Fruit fly (Drosophila melanogaster) whole organism, embryonic: ENCODE results near the gene Evi5.

Source experiments
- BEAF-32 ChIP-seq: fragments of 200-800 bp; sonication (Bioruptor generic); optimal IDR thresholded peaks from 3 replicates; lab custom pipeline; 2017; ENCODE audit warnings: missing biosample characterization, missing genetic modification characterization, mild to moderate bottlenecking, moderate library complexity, missing genetic modification reagents
- Bdp1 ChIP-seq: fragments of 200-800 bp; sonication (Bioruptor generic); optimal IDR thresholded peaks from 3 replicates; lab custom pipeline; 2016; ENCODE audit warnings: missing biosample characterization, missing genetic modification characterization
- CG10267 ChIP-seq: fragments of 200-800 bp; sonication (Bioruptor generic); optimal IDR thresholded peaks from 2 replicates; lab custom pipeline; 2018; ENCODE audit warnings: missing biosample characterization, mild to moderate bottlenecking, missing genetic modification characterization, moderate library complexity
- CG10979 ChIP-seq: fragments of 200-800 bp; sonication (Bioruptor generic); optimal IDR thresholded peaks from 2 replicates; lab custom pipeline; 2018; ENCODE audit warnings: missing biosample characterization, mild to moderate bottlenecking, missing genetic modification characterization, moderate library complexity
- CG11093 ChIP-seq: fragments of 200-800 bp; sonication (Bioruptor generic); IDR thresholded peaks from 3 replicates; pipeline ENCODE4 v1.3.6; 2022; ENCODE audit warnings: missing biosample characterization, missing genetic modification characterization
- CG13775 ChIP-seq: fragments of 200-800 bp; sonication (Bioruptor generic); optimal IDR thresholded peaks from 3 replicates; lab custom pipeline; 2017; ENCODE audit warnings: missing biosample characterization, mild to moderate bottlenecking, missing genetic modification characterization
- CG14710 ChIP-seq: fragments of 200-800 bp; sonication (Bioruptor generic); optimal IDR thresholded peaks from 3 replicates; lab custom pipeline; 2019; ENCODE audit warnings: missing biosample characterization, mild to moderate bottlenecking, missing genetic modification characterization, moderate library complexity
- CG14965 ChIP-seq: fragments of 200-800 bp; sonication (Bioruptor generic); optimal IDR thresholded peaks from 2 replicates; lab custom pipeline; 2016; ENCODE audit warnings: missing biosample characterization, missing genetic modification characterization, borderline replicate concordance
- CG1529 ChIP-seq: fragments of 200-800 bp; sonication (Bioruptor generic); optimal IDR thresholded peaks from 3 replicates; lab custom pipeline; 2018; ENCODE audit warnings: missing biosample characterization, missing genetic modification characterization
- CG15696 ChIP-seq: fragments of 200-800 bp; sonication (Bioruptor generic); optimal IDR thresholded peaks from 2 replicates; lab custom pipeline; 2019; ENCODE audit warnings: missing biosample characterization, mild to moderate bottlenecking, missing genetic modification characterization, moderate library complexity
- CG1603 ChIP-seq: fragments of 200-800 bp; sonication (Bioruptor generic); optimal IDR thresholded peaks from 2 replicates; lab custom pipeline; 2019; ENCODE audit warnings: missing biosample characterization, mild to moderate bottlenecking, missing genetic modification characterization, moderate library complexity
- CG17385 ChIP-seq: fragments of 200-800 bp; sonication (Bioruptor generic); optimal IDR thresholded peaks from 3 replicates; lab custom pipeline; 2018; ENCODE audit warnings: missing biosample characterization, mild to moderate bottlenecking, missing genetic modification characterization
- CG18619 ChIP-seq: fragments of 200-800 bp; sonication (Bioruptor generic); optimal IDR thresholded peaks from 3 replicates; lab custom pipeline; 2017; ENCODE audit warnings: missing biosample characterization, mild to moderate bottlenecking, missing genetic modification characterization
- CG2116 ChIP-seq: fragments of 200-800 bp; sonication (Bioruptor generic); optimal IDR thresholded peaks from 3 replicates; lab custom pipeline; 2018; ENCODE audit warnings: missing biosample characterization, mild to moderate bottlenecking, missing genetic modification characterization
- CG2875 ChIP-seq: fragments of 200-800 bp; sonication (Bioruptor generic); optimal IDR thresholded peaks from 2 replicates; lab custom pipeline; 2017; ENCODE audit warnings: missing biosample characterization, mild to moderate bottlenecking, missing genetic modification characterization, missing genetic modification reagents
- CG31365 ChIP-seq: fragments of 200-800 bp; sonication (Bioruptor generic); optimal IDR thresholded peaks from 2 replicates; lab custom pipeline; 2018; ENCODE audit warnings: missing biosample characterization, mild to moderate bottlenecking, missing genetic modification characterization
- CG31441 ChIP-seq: fragments of 200-800 bp; sonication (Bioruptor generic); IDR thresholded peaks from 2 replicates; pipeline ENCODE4 v1.3.6; 2022; ENCODE audit warnings: missing biosample characterization, missing genetic modification characterization
- CG6854 ChIP-seq: fragments of 200-800 bp; sonication (Bioruptor generic); optimal IDR thresholded peaks from 3 replicates; lab custom pipeline; 2017; ENCODE audit warnings: missing biosample characterization, mild to moderate bottlenecking, missing genetic modification characterization
- CG9727 ChIP-seq: fragments of 200-800 bp; sonication (Bioruptor generic); optimal IDR thresholded peaks from 3 replicates; lab custom pipeline; 2017; ENCODE audit warnings: missing biosample characterization, mild to moderate bottlenecking, missing genetic modification characterization
- D19B ChIP-seq: fragments of 200-800 bp; sonication (Bioruptor generic); optimal IDR thresholded peaks from 2 replicates; lab custom pipeline; 2017; ENCODE audit warnings: missing biosample characterization, mild to moderate bottlenecking, missing genetic modification characterization
- Dad ChIP-seq: fragments of 200-800 bp; sonication (Bioruptor generic); optimal IDR thresholded peaks from 3 replicates; lab custom pipeline; 2016; ENCODE audit warnings: missing biosample characterization, missing genetic modification characterization
- Dfd ChIP-seq, 2 experiments: fragments of >200 bp; optimal IDR thresholded peaks; 2 replicates each; lab custom pipeline; 2017; ENCODE audit warnings: missing biosample characterization in 2 of 2, missing genetic modification characterization in 2 of 2
- Dp ChIP-seq: fragments of 200-800 bp; sonication (Bioruptor generic); optimal IDR thresholded peaks from 2 replicates; lab custom pipeline; 2018; ENCODE audit warnings: missing biosample characterization, mild to moderate bottlenecking, missing genetic modification characterization, moderate library complexity
- Dref ChIP-seq: fragments of 200-800 bp; sonication (Bioruptor generic); IDR thresholded peaks from 2 replicates; pipeline ENCODE4 v1.3.6; 2022; ENCODE audit warnings: missing biosample characterization, missing genetic modification characterization
- Drgx ChIP-seq: fragments of 200-800 bp; sonication (Bioruptor generic); IDR thresholded peaks from 2 replicates; pipeline ENCODE4 v1.3.6; 2022; ENCODE audit warnings: missing biosample characterization, missing genetic modification characterization
- Fer1 ChIP-seq: fragments of 200-800 bp; sonication (Bioruptor generic); optimal IDR thresholded peaks from 2 replicates; lab custom pipeline; 2017; ENCODE audit warnings: missing biosample characterization, mild to moderate bottlenecking, missing genetic modification characterization
- HLH3B ChIP-seq: fragments of 200-800 bp; sonication (Bioruptor generic); IDR thresholded peaks from 2 replicates; pipeline ENCODE4 v1.3.6; 2022; ENCODE audit warnings: missing biosample characterization, missing genetic modification characterization
- Lhr ChIP-seq: fragments of 200-800 bp; sonication (Bioruptor generic); optimal IDR thresholded peaks from 3 replicates; lab custom pipeline; 2017; ENCODE audit warnings: mild to moderate bottlenecking, missing biosample characterization, missing genetic modification reagents, missing genetic modification characterization
- MBD-R2 ChIP-seq: fragments of 200-800 bp; sonication (Bioruptor generic); IDR thresholded peaks from 2 replicates; pipeline ENCODE4 v1.3.6; 2022; ENCODE audit warnings: missing biosample characterization, missing genetic modification characterization
- Mes4 ChIP-seq: fragments of 200-800 bp; sonication (Bioruptor generic); optimal IDR thresholded peaks from 2 replicates; lab custom pipeline; 2016; ENCODE audit warnings: missing biosample characterization, missing genetic modification characterization
- Mrtf ChIP-seq: fragments of 200-800 bp; sonication (Bioruptor generic); IDR thresholded peaks from 3 replicates; pipeline ENCODE4 v1.3.6; 2022; ENCODE audit warnings: missing biosample characterization, missing genetic modification characterization
- Myb ChIP-seq: fragments of 200-800 bp; sonication (Bioruptor generic); optimal IDR thresholded peaks from 2 replicates; lab custom pipeline; 2016; ENCODE audit warnings: missing biosample characterization, missing genetic modification characterization
- Neu2 ChIP-seq: fragments of 200-800 bp; sonication (Bioruptor generic); optimal IDR thresholded peaks from 3 replicates; lab custom pipeline; 2016; ENCODE audit warnings: missing biosample characterization, missing genetic modification characterization, borderline replicate concordance
- Ptx1 ChIP-seq: fragments of 200-800 bp; sonication (Bioruptor generic); IDR thresholded peaks from 2 replicates; pipeline ENCODE4 v1.3.6; 2022; ENCODE audit warnings: missing biosample characterization, missing genetic modification characterization
- Ravus ChIP-seq: fragments of 200-800 bp; sonication (Bioruptor generic); IDR thresholded peaks from 2 replicates; pipeline ENCODE4 v1.3.6; 2022; ENCODE audit warnings: missing biosample characterization, missing genetic modification characterization
- Side ChIP-seq: fragments of 200-800 bp; sonication (Bioruptor generic); optimal IDR thresholded peaks from 2 replicates; lab custom pipeline; 2016; ENCODE audit warnings: missing biosample characterization, missing genetic modification characterization
- Spps ChIP-seq: fragments of 200-800 bp; sonication (Bioruptor generic); optimal IDR thresholded peaks from 2 replicates; lab custom pipeline; 2018; ENCODE audit warnings: missing biosample characterization, mild to moderate bottlenecking, missing genetic modification characterization
- amos ChIP-seq: fragments of 200-800 bp; sonication (Bioruptor generic); IDR thresholded peaks from 2 replicates; pipeline ENCODE4 v1.3.6; 2022; ENCODE audit warnings: missing biosample characterization, missing genetic modification characterization; ENCODE audit not compliant: partially characterized antibody
- bbx ChIP-seq: fragments of 200-800 bp; sonication (Bioruptor generic); IDR thresholded peaks from 2 replicates; pipeline ENCODE4 v1.3.6; 2022; ENCODE audit warnings: missing biosample characterization, missing genetic modification characterization; ENCODE audit not compliant: partially characterized antibody
- fru ChIP-seq: fragments of >200 bp; optimal IDR thresholded peaks from 2 replicates; lab custom pipeline; 2017
- gro ChIP-seq: fragments of 200-800 bp; sonication (Bioruptor generic); optimal IDR thresholded peaks from 2 replicates; lab custom pipeline; 2016; ENCODE audit warnings: missing biosample characterization, missing genetic modification characterization
- nmo ChIP-seq: fragments of 200-800 bp; sonication (Bioruptor generic); optimal IDR thresholded peaks from 2 replicates; lab custom pipeline; 2018; ENCODE audit warnings: missing biosample characterization, mild to moderate bottlenecking, missing genetic modification characterization, moderate library complexity
- otp ChIP-seq: fragments of 200-800 bp; sonication (Bioruptor generic); IDR thresholded peaks from 3 replicates; pipeline ENCODE4, ENCODE4 v1.3.6; 2022; ENCODE audit warnings: missing biosample characterization, missing genetic modification characterization
- pfk ChIP-seq: fragments of 200-800 bp; sonication (Bioruptor generic); optimal IDR thresholded peaks from 2 replicates; lab custom pipeline; 2018; ENCODE audit warnings: missing biosample characterization, mild to moderate bottlenecking, missing genetic modification characterization, moderate library complexity
- pzg ChIP-seq: fragments of 200-800 bp; sonication (Bioruptor generic); optimal IDR thresholded peaks from 3 replicates; lab custom pipeline; 2018; ENCODE audit warnings: missing biosample characterization, mild to moderate bottlenecking, missing genetic modification characterization, moderate library complexity
- seq ChIP-seq: fragments of 200-800 bp; sonication (Bioruptor generic); IDR thresholded peaks from 2 replicates; pipeline ENCODE4 v1.3.6; 2022; ENCODE audit warnings: missing biosample characterization, missing genetic modification characterization
- sob ChIP-seq: fragments of 200-800 bp; sonication (Bioruptor generic); IDR thresholded peaks from 2 replicates; pipeline ENCODE4 v1.3.6; 2022; ENCODE audit warnings: missing biosample characterization, missing genetic modification characterization
- sug ChIP-seq: fragments of 200-800 bp; optimal IDR thresholded peaks from 2 replicates; lab custom pipeline; 2019; ENCODE audit warnings: missing biosample characterization, mild to moderate bottlenecking, missing genetic modification characterization, moderate library complexity
- wek ChIP-seq: fragments of 200-800 bp; sonication (Bioruptor generic); optimal IDR thresholded peaks from 3 replicates; lab custom pipeline; 2018; ENCODE audit warnings: missing biosample characterization, mild to moderate bottlenecking, missing genetic modification characterization, moderate library complexity
- zf30C ChIP-seq: fragments of 200-800 bp; sonication (Bioruptor generic); optimal IDR thresholded peaks from 3 replicates; lab custom pipeline; 2018; ENCODE audit warnings: missing biosample characterization, mild to moderate bottlenecking, missing genetic modification characterization

Evi5 gene

dm6 chrX:11494731-11495277, 40.6 kb upstream of the Evi5 start (continued):
- no peak for TF ChIP-seq amos (GFP tag; lab: Robert Waterston, UW)
- TF ChIP-seq seq (GFP tag; lab: Robert Waterston, UW): peak; percentile 28; the same call in 1 of the 2 replicates
- TF ChIP-seq CG10979 (tag; lab: Kevin White, UChicago): peak; percentile 91
- TF ChIP-seq Ptx1 (GFP tag; lab: Robert Waterston, UW): peak; percentile 57
- no peak for TF ChIP-seq Dfd (GFP tag; optimal IDR thresholded peaks at IDR 0.05; lab: Kevin White, UChicago)
- TF ChIP-seq CG14965 (GFP tag; lab: Kevin White, UChicago): no peak
- TF ChIP-seq CG18619 (GFP tag; lab: Kevin White, UChicago): peak; percentile 61
- TF ChIP-seq nmo: peak; percentile 87
- peak; percentile 9 for TF ChIP-seq Myb (GFP tag; lab: Kevin White, UChicago)
- TF ChIP-seq bbx (GFP tag; lab: Robert Waterston, UW): no peak
- TF ChIP-seq sob (GFP tag; lab: Robert Waterston, UW): peak; percentile 37; the same call in 1 of the 2 replicates
- TF ChIP-seq Drgx (GFP tag; lab: Robert Waterston, UW): peak; percentile 75
- no peak for TF ChIP-seq zf30C
- no peak for TF ChIP-seq fru
- TF ChIP-seq pfk (GFP tag; lab: Kevin White, UChicago): no peak
- TF ChIP-seq CG1529 (GFP tag; lab: Kevin White, UChicago): peak; percentile 86
- TF ChIP-seq CG2875: peak; percentile 80
- no peak for TF ChIP-seq wek
- TF ChIP-seq pzg (GFP tag; lab: Kevin White, UChicago): no peak
- TF ChIP-seq HLH3B: peak; percentile 56
- TF ChIP-seq Dref: no peak
- 0 out of 3 replicates have a peak, but pooled peaks have one; percentile 46 for TF ChIP-seq Mrtf (GFP tag; lab: Robert Waterston, UW)
- peak; percentile 87 for TF ChIP-seq CG9727 (GFP tag; lab: Kevin White, UChicago)
- peak; percentile 83 for TF ChIP-seq CG31441
- TF ChIP-seq Dad: no peak
- no peak for TF ChIP-seq MBD-R2
- peak; percentile 74 for TF ChIP-seq CG13775 (GFP tag; lab: Kevin White, UChicago)
- peak; percentile 55 for TF ChIP-seq Bdp1 (GFP tag; lab: Kevin White, UChicago)
- no peak for TF ChIP-seq Ravus
- peak; percentile 76 for TF ChIP-seq Side (GFP tag; lab: Kevin White, UChicago)
- peak; percentile 78 for TF ChIP-seq CG15696 (tag; lab: Kevin White, UChicago)
- TF ChIP-seq D19B: no peak
- no peak for TF ChIP-seq CG6854 (GFP tag; lab: Kevin White, UChicago)
- peak; percentile 31 for TF ChIP-seq Fer1 (GFP tag; lab: Kevin White, UChicago)

DNA sequence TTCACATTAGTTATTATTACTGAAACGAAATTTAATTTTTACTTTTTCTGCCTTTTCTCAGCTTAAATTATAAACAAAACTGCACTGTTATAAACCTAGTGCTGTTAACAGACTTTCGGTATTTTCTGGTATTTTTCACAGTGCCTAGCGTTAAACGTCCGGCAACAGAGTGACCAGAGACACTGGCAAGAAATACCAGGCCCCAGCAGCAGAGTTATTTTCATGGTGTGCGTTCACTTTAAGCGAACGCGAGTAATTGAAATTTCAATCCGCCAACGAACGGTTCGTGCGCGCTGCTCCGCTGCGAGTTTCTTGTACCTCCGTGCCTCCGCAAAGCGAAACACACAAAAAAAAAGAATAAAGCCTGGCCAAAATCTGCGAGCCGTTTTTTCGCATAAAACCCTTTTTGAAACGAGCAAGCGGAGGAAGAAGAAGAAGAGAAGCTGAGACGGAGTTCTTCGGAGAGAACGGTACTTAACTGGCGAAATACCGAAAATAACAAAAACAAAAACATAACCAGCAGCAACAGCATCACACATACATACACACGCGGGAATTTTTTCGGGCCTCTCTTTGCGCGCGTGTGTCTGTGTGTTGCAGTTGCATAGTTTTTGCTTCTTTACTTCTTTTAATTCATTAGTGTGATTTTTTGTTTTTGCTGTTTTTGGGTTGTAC, 38.9 kb upstream of the Evi5 start, which contains the start of gene Drak:
Drak (plus strand) TSS at position 220 of the 675 bp plus-strand sequence.
- peak; percentile 27 for TF ChIP-seq gro (GFP tag; lab: Kevin White, UChicago)
- peak; percentile 47 for TF ChIP-seq Fer1 (GFP tag; lab: Kevin White, UChicago)
- TF ChIP-seq Lhr (GFP tag; lab: Kevin White, UChicago): peak; percentile 68
- TF ChIP-seq CG14710: peak; percentile 59
- TF ChIP-seq Neu2 (GFP tag; lab: Kevin White, UChicago): peak; percentile 15
- TF ChIP-seq CG2116 (GFP tag; lab: Kevin White, UChicago): peak; percentile 52
- peak; percentile 73 for TF ChIP-seq CG17385 (GFP tag; lab: Kevin White, UChicago)
- peak; percentile 44 for TF ChIP-seq BEAF-32 (GFP tag; lab: Kevin White, UChicago)
- no peak for TF ChIP-seq CG11093 (GFP tag; lab: Robert Waterston, UW)
- peak; percentile 23 for TF ChIP-seq Mes4 (GFP tag; lab: Kevin White, UChicago)
- no peak for TF ChIP-seq CG31365
- no peak for TF ChIP-seq otp (GFP tag; lab: Robert Waterston, UW)
- peak; percentile 31 for TF ChIP-seq CG1603
- no peak for TF ChIP-seq Spps
- peak; percentile 19 for TF ChIP-seq sug
- TF ChIP-seq Dad: peak; percentile 5
- TF ChIP-seq Dp (GFP tag; lab: Kevin White, UChicago): peak; percentile 78
- peak; percentile 31 for TF ChIP-seq nmo
- TF ChIP-seq zf30C: no peak
- peak; percentile 55 for TF ChIP-seq CG10267 (tag; lab: Kevin White, UChicago)
